Worm (Caenorhabditis elegans): ENCODE results near the gene Y38H6C.23.
"Not testable (repeated sequence)": the region's sequence is repeated elsewhere in the genome, so short reads cannot be mapped to it uniquely, and the experiment has no call there.

The Y38H6C.23 gene

ce11 chrV:20564054-20564453, 7.9 kb upstream of the Y38H6C.23 start, which contains the start of gene F26F2.13:
TSS of gene F26F2.13 (plus strand) at chrV:20564354.
- not testable (repeated sequence) for TF ChIP-seq pax-3 (tag; optimal IDR thresholded peaks at IDR 0.05); hpl-2 (GFP tag; optimal IDR thresholded peaks at IDR 0.05); ztf-4 (tag; optimal IDR thresholded peaks at IDR 0.05)

- TF ChIP-seq lir-3 (tag; optimal IDR thresholded peaks at IDR 0.05; ENCODE audit: poor library complexity): no peak
- no peak for TF ChIP-seq sptf-1 (tag; optimal IDR thresholded peaks at IDR 0.05)
- no peak for TF ChIP-seq lsy-2 (tag; optimal IDR thresholded peaks at IDR 0.05)
- no peak for TF ChIP-seq fkh-4 (tag; optimal IDR thresholded peaks at IDR 0.05; ENCODE audit: borderline replicate concordance)
- no peak for TF ChIP-seq nhr-84 (tag; optimal IDR thresholded peaks at IDR 0.05)
- TF ChIP-seq rnt-1 (tag; optimal IDR thresholded peaks at IDR 0.05): no peak
- TF ChIP-seq unc-98 (GFP tag; IDR thresholded peaks at IDR 0.05): no peak
- no peak for TF ChIP-seq zip-4 (GFP tag; optimal IDR thresholded peaks at IDR 0.05)
- TF ChIP-seq hlh-17 (GFP tag; optimal IDR thresholded peaks at IDR 0.05; ENCODE audit: borderline replicate concordance): no peak
- TF ChIP-seq nhr-90 (tag; optimal IDR thresholded peaks at IDR 0.05; ENCODE audit: poor library complexity): no peak
- TF ChIP-seq dpl-1 (GFP tag; optimal IDR thresholded peaks at IDR 0.05): no peak
- TF ChIP-seq lin-39 (tag; optimal IDR thresholded peaks at IDR 0.05): no peak
- no peak for TF ChIP-seq mdl-1 (tag; optimal IDR thresholded peaks at IDR 0.05)
- TF ChIP-seq unc-130 (tag; optimal IDR thresholded peaks at IDR 0.05): no peak
- TF ChIP-seq mep-1 (tag; optimal IDR thresholded peaks at IDR 0.05): no peak
- no peak for TF ChIP-seq fos-1 (tag; optimal IDR thresholded peaks at IDR 0.05)
Observed at ce11 chrV:20561795-20562194, 5.6 kb upstream of the Y38H6C.23 start, which contains the start of gene F26F2.1. TSS of gene F26F2.1 (minus strand) at chrV:20561895.

DNA sequence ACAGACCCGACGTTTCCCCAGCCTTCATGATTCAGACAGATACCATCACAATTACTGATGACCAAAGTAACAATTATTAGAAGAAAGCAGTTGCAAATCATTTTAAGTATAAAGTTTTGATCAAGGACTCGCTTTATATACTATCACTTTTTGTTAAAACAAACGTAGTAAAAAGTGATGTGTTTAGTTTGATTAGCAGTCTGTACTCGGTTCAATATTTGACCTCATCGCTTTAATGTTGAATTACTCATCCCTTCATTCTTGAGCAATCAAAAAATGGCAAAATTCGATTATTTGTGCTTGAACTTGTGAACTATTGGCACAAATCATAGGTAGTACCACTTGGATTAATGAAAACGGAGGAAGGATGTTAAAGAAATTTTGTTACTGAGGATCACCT, 2.1 kb upstream of the Y38H6C.23 start, which contains the start of gene abf-4:
Gene abf-4 (minus strand): TSS at position 101 of the 400 bp plus-strand sequence.
- TF ChIP-seq isw-1 (GFP tag; IDR thresholded peaks at IDR 0.05) (no peak), lir-3 (tag; optimal IDR thresholded peaks at IDR 0.05; ENCODE audit: poor library complexity) (no peak), grh-1 (GFP tag; IDR thresholded peaks at IDR 0.05) (no peak), nhr-12 (tag; optimal IDR thresholded peaks at IDR 0.05) (no peak), zip-4 (GFP tag; optimal IDR thresholded peaks at IDR 0.05) (no peak), skn-1 (tag; optimal IDR thresholded peaks at IDR 0.05) (no peak), lin-15B (tag; optimal IDR thresholded peaks at IDR 0.05) (no peak), nhr-85 (tag) (no peak), Y116A8C.19 (tag; optimal IDR thresholded peaks at IDR 0.05; ENCODE audit: borderline replicate concordance) (no peak), ceh-63 (GFP tag; optimal IDR thresholded peaks at IDR 0.05) (no peak), elt-3 (tag; optimal IDR thresholded peaks at IDR 0.05) (no peak), nhr-76 (tag; optimal IDR thresholded peaks at IDR 0.05) (no peak), vab-15 (tag; optimal IDR thresholded peaks at IDR 0.05) (no peak), C04F5.9 (tag; optimal IDR thresholded peaks at IDR 0.05) (no peak), tlp-1 (tag; optimal IDR thresholded peaks at IDR 0.05) (no peak), hpl-2 (GFP tag; optimal IDR thresholded peaks at IDR 0.05) (no peak), nhr-71 (tag; optimal IDR thresholded peaks at IDR 0.05) (no peak), pax-3 (tag; optimal IDR thresholded peaks at IDR 0.05) (no peak)

- no peak for TF ChIP-seq sup-37 (GFP tag; optimal IDR thresholded peaks at IDR 0.05)
- TF ChIP-seq hpl-2 (GFP tag; optimal IDR thresholded peaks at IDR 0.05): no peak
- TF ChIP-seq pag-3 (tag; optimal IDR thresholded peaks at IDR 0.05; ENCODE audit: borderline replicate concordance, insufficient read depth): no peak
- TF ChIP-seq blmp-1 (tag; optimal IDR thresholded peaks at IDR 0.05): no peak
- TF ChIP-seq ceh-82 (tag; optimal IDR thresholded peaks at IDR 0.05): no peak
- TF ChIP-seq unc-30 (tag; optimal IDR thresholded peaks at IDR 0.05): no peak
- TF ChIP-seq elt-2 (tag; optimal IDR thresholded peaks at IDR 0.05): peak; percentile 8
- no peak for TF ChIP-seq lin-13 (GFP tag; optimal IDR thresholded peaks at IDR 0.05)
- peak; percentile 88 for TF ChIP-seq dsc-1 (tag; optimal IDR thresholded peaks at IDR 0.05)
- TF ChIP-seq tbx-2 (tag; optimal IDR thresholded peaks at IDR 0.05): no peak
- TF ChIP-seq unc-86 (tag; optimal IDR thresholded peaks at IDR 0.05): no peak
- TF ChIP-seq fkh-4 (tag; optimal IDR thresholded peaks at IDR 0.05; ENCODE audit: borderline replicate concordance): peak; percentile 76
- TF ChIP-seq ets-5 (GFP tag; IDR thresholded peaks at IDR 0.05): no peak
- no peak for TF ChIP-seq ceh-63 (GFP tag; optimal IDR thresholded peaks at IDR 0.05)
- no peak for TF ChIP-seq ceh-90 (tag; optimal IDR thresholded peaks at IDR 0.05)
- TF ChIP-seq nhr-20 (tag; optimal IDR thresholded peaks at IDR 0.05): no peak
- TF ChIP-seq dpl-1 (GFP tag; optimal IDR thresholded peaks at IDR 0.05): no peak
- no peak for TF ChIP-seq F16B12.6 (tag; optimal IDR thresholded peaks at IDR 0.05)
Observed at ce11 chrV:20555120-20555519, 1.0 kb downstream of the Y38H6C.23 start, which contains the start of gene Y38H6C.21. TSS of gene Y38H6C.21 (minus strand) at chrV:20555267.

Data from whole organism, L1 larva.